Worm (Caenorhabditis elegans) whole organism, young adult: ENCODE measurements around the gene F47D12.3.
A peak's percentile ranks its signal among the peaks of the same experiment; 100 is the strongest.

Source experiments
- B0019.2 ChIP-seq: fragments of 200-800 bp; sonication (Bioruptor generic); conservative IDR thresholded peaks from 2 replicates; pipeline ENCODE4 v1.3.6; 2022; ENCODE audit warnings: missing genetic modification reagents, missing genetic modification characterization, missing compliant biosample characterization
- B0035.1 ChIP-seq: sonication (generic microtip); optimal IDR thresholded peaks from 2 replicates; lab custom pipeline; 2016; ENCODE audit warnings: missing genetic modification characterization, mild to moderate bottlenecking, missing compliant biosample characterization, missing genotype, missing genetic modification reagents
- B0261.1 ChIP-seq: sonication (generic microtip); optimal IDR thresholded peaks from 2 replicates; lab custom pipeline; 2016; ENCODE audit warnings: mild to moderate bottlenecking, missing genetic modification characterization, moderate library complexity, missing compliant biosample characterization
- C17E4.6 ChIP-seq: fragments of 200-800 bp; sonication (Bioruptor generic); IDR thresholded peaks from 2 replicates; pipeline ENCODE4 v1.3.6; 2022; ENCODE audit warnings: missing genetic modification reagents, missing genetic modification characterization, missing compliant biosample characterization
- D2030.7 ChIP-seq: fragments of 200-800 bp; sonication (Bioruptor generic); IDR thresholded peaks from 2 replicates; pipeline ENCODE4 v1.3.6; 2022; ENCODE audit warnings: missing genetic modification reagents, missing genetic modification characterization, missing compliant biosample characterization
- F23B12.7 ChIP-seq: sonication (generic microtip); optimal IDR thresholded peaks from 2 replicates; lab custom pipeline; 2017; ENCODE audit warnings: missing genetic modification characterization, mild to moderate bottlenecking, missing compliant biosample characterization, antibody characterized with exemption, moderate library complexity; ENCODE audit not compliant: insufficient read depth
- F33H1.4 ChIP-seq: fragments of 200-800 bp; sonication (Bioruptor generic); IDR thresholded peaks from 2 replicates; pipeline ENCODE4 v1.3.6; 2022; ENCODE audit warnings: missing genetic modification reagents, missing genetic modification characterization, missing compliant biosample characterization
- F57C9.4 ChIP-seq: sonication (generic microtip); optimal IDR thresholded peaks from 2 replicates; lab custom pipeline; 2017; ENCODE audit warnings: mild to moderate bottlenecking, missing genetic modification characterization, missing compliant biosample characterization
- Y53G8AR.9 ChIP-seq: fragments of 200-800 bp; sonication (Bioruptor generic); conservative IDR thresholded peaks from 2 replicates; pipeline ENCODE4 v1.3.6; 2022; ENCODE audit warnings: missing genetic modification reagents, missing genetic modification characterization, missing compliant biosample characterization
- atf-7 ChIP-seq: sonication (generic microtip); optimal IDR thresholded peaks from 2 replicates; lab custom pipeline; 2017; ENCODE audit warnings: mild to moderate bottlenecking, missing genetic modification characterization, missing compliant biosample characterization
- attf-6 ChIP-seq: fragments of 200-800 bp; sonication (Bioruptor generic); IDR thresholded peaks from 2 replicates; pipeline ENCODE4 v1.3.6; 2022; ENCODE audit warnings: missing genetic modification reagents, missing genetic modification characterization, missing compliant biosample characterization
- cebp-1 ChIP-seq, 2 experiments: fragments of 200-800 bp in 1 of 2; sonication (Bioruptor generic) in 1 of 2; sonication (generic microtip) in 1 of 2; IDR thresholded peaks in 1 of 2; optimal IDR thresholded peaks in 1 of 2; 2 replicates each; pipeline versions ENCODE4 v1.3.6 to Lab custom; 2017 to 2022; ENCODE audit warnings: missing compliant biosample characterization in 2 of 2, missing genetic modification characterization in 2 of 2, mild to moderate bottlenecking in 1 of 2, missing genetic modification reagents in 1 of 2, moderate library complexity in 1 of 2
- cebp-2 ChIP-seq: fragments of 200-800 bp; sonication (Bioruptor generic); IDR thresholded peaks from 2 replicates; pipeline ENCODE4 v1.3.6; 2022; ENCODE audit warnings: missing genetic modification characterization, missing compliant biosample characterization
- ceh-91 ChIP-seq: fragments of 200-800 bp; sonication (Bioruptor generic); IDR thresholded peaks from 2 replicates; pipeline ENCODE4 v1.3.6; 2022; ENCODE audit warnings: missing genetic modification reagents, missing genetic modification characterization, missing compliant biosample characterization
- dox-1 ChIP-seq: fragments of 200-800 bp; sonication (Bioruptor generic); IDR thresholded peaks from 2 replicates; pipeline ENCODE4 v1.3.6; 2022; ENCODE audit warnings: missing genetic modification reagents, missing genetic modification characterization, missing compliant biosample characterization
- egl-18 ChIP-seq: fragments of 200-800 bp; sonication (Bioruptor generic); IDR thresholded peaks from 2 replicates; pipeline ENCODE4 v1.3.6; 2022; ENCODE audit warnings: missing genetic modification reagents, missing genetic modification characterization, missing compliant biosample characterization
- egl-44 ChIP-seq: fragments of 200-800 bp; sonication (Bioruptor generic); IDR thresholded peaks from 2 replicates; pipeline ENCODE4 v1.3.6; 2022; ENCODE audit warnings: missing genetic modification reagents, missing genetic modification characterization, missing compliant biosample characterization
- ekl-4 ChIP-seq: fragments of 200-800 bp; sonication (Bioruptor generic); IDR thresholded peaks from 2 replicates; pipeline ENCODE4 v1.3.6; 2022; ENCODE audit warnings: missing genetic modification reagents, missing genetic modification characterization, missing compliant biosample characterization
- ets-4 ChIP-seq: fragments of 200-800 bp; sonication (Bioruptor generic); optimal IDR thresholded peaks from 2 replicates; lab custom pipeline; 2018; ENCODE audit warnings: mild to moderate bottlenecking, missing genetic modification characterization, missing compliant biosample characterization
- gei-17 ChIP-seq: fragments of 200-800 bp; sonication (Bioruptor generic); optimal IDR thresholded peaks from 2 replicates; lab custom pipeline; 2018; ENCODE audit warnings: mild to moderate bottlenecking, missing genetic modification characterization, missing compliant biosample characterization
- him-1 ChIP-seq: sonication (generic microtip); optimal IDR thresholded peaks from 2 replicates; lab custom pipeline; 2016; ENCODE audit warnings: missing genotype, missing genetic modification reagents, missing genetic modification characterization, missing compliant biosample characterization
- hmg-1.2 ChIP-seq: fragments of 200-800 bp; sonication (Bioruptor generic); IDR thresholded peaks from 2 replicates; pipeline ENCODE4 v1.3.6; 2022; ENCODE audit warnings: missing genetic modification reagents, missing genetic modification characterization, missing compliant biosample characterization
- hrde-1 ChIP-seq: sonication (generic microtip); optimal IDR thresholded peaks from 2 replicates; lab custom pipeline; 2016; ENCODE audit warnings: missing genetic modification characterization, mild to moderate bottlenecking, missing compliant biosample characterization, moderate library complexity, missing genotype, missing genetic modification reagents, borderline replicate concordance
- hsf-1 ChIP-seq: fragments of 200-800 bp; sonication (Bioruptor generic); IDR thresholded peaks from 2 replicates; pipeline ENCODE4 v1.3.6; 2022; ENCODE audit warnings: missing genetic modification reagents, missing genetic modification characterization, missing compliant biosample characterization
- lin-54 ChIP-seq: fragments of 200-800 bp; sonication (Bioruptor generic); optimal IDR thresholded peaks from 2 replicates; lab custom pipeline; 2018; ENCODE audit warnings: mild to moderate bottlenecking, missing genetic modification characterization, missing compliant biosample characterization
- lsl-1 ChIP-seq: fragments of 200-800 bp; sonication (Bioruptor generic); optimal IDR thresholded peaks from 2 replicates; lab custom pipeline; 2018; ENCODE audit warnings: mild to moderate bottlenecking, missing genetic modification characterization, moderate library complexity, missing compliant biosample characterization
- madf-8 ChIP-seq: fragments of 200-800 bp; sonication (Bioruptor generic); conservative IDR thresholded peaks from 2 replicates; pipeline ENCODE4 v1.3.6; 2022; ENCODE audit warnings: missing genetic modification reagents, missing genetic modification characterization, missing compliant biosample characterization
- mcd-1 ChIP-seq: fragments of 200-800 bp; sonication (Bioruptor generic); IDR thresholded peaks from 2 replicates; pipeline ENCODE4 v1.3.6; 2022; ENCODE audit warnings: missing genetic modification reagents, missing genetic modification characterization, missing compliant biosample characterization
- mes-4 ChIP-seq: sonication (generic microtip); optimal IDR thresholded peaks from 2 replicates; lab custom pipeline; 2016; ENCODE audit warnings: missing genotype, missing genetic modification characterization, missing compliant biosample characterization
- nfya-2 ChIP-seq: fragments of 200-800 bp; sonication (Bioruptor generic); IDR thresholded peaks from 2 replicates; pipeline ENCODE4 v1.3.6; 2022; ENCODE audit warnings: missing genetic modification reagents, missing genetic modification characterization, missing compliant biosample characterization
- nhr-80 ChIP-seq: sonication (generic microtip); optimal IDR thresholded peaks from 2 replicates; lab custom pipeline; 2016; ENCODE audit warnings: missing genetic modification characterization, missing compliant biosample characterization
- pbrm-1 ChIP-seq: fragments of 200-800 bp; sonication (Bioruptor generic); IDR thresholded peaks from 2 replicates; pipeline ENCODE4 v1.3.6; 2022; ENCODE audit warnings: missing genetic modification reagents, missing genetic modification characterization, missing compliant biosample characterization
- rcor-1 ChIP-seq: fragments of 200-800 bp; sonication (Bioruptor generic); IDR thresholded peaks from 2 replicates; pipeline ENCODE4 v1.3.6; 2022; ENCODE audit warnings: missing genetic modification reagents, missing genetic modification characterization, missing compliant biosample characterization
- rpc-1 ChIP-seq, 2 experiments: fragments of 150-350 bp in 1 of 2; sonication (generic microtip) in 1 of 2; optimal IDR thresholded peaks; 2 replicates each; lab custom pipeline; 2014 to 2018; ENCODE audit warnings: missing biosample characterization in 1 of 2, missing genetic modification characterization in 1 of 2, missing genetic modification reagents in 1 of 2, missing genotype in 1 of 2
- sea-2 ChIP-seq: fragments of 200-800 bp; sonication (Bioruptor generic); IDR thresholded peaks from 2 replicates; pipeline ENCODE4 v1.3.6; 2022; ENCODE audit warnings: missing genetic modification characterization, missing compliant biosample characterization
- snpc-1.1 ChIP-seq: sonication (generic microtip); optimal IDR thresholded peaks from 2 replicates; lab custom pipeline; 2017; ENCODE audit warnings: missing genetic modification characterization, mild to moderate bottlenecking, missing compliant biosample characterization, antibody characterized with exemption, moderate library complexity, missing genotype, missing genetic modification reagents; ENCODE audit not compliant: insufficient read depth
- snpc-4 ChIP-seq, 5 experiments: fragments of 150-350 bp in 1 of 5; sonication (generic microtip) in 4 of 5; optimal IDR thresholded peaks; 2 replicates each; lab custom pipeline; 2014 to 2018; ENCODE audit warnings: missing genetic modification characterization in 5 of 5, missing biosample characterization in 3 of 5, antibody characterized with exemption in 2 of 5, mild to moderate bottlenecking in 2 of 5, missing compliant biosample characterization in 2 of 5, missing genotype in 2 of 5, moderate library complexity in 2 of 5, missing genetic modification reagents in 1 of 5
- tbx-9 ChIP-seq: sonication (generic microtip); optimal IDR thresholded peaks from 2 replicates; lab custom pipeline; 2016; ENCODE audit warnings: borderline replicate concordance, missing genetic modification characterization, inconsistent platforms, missing compliant biosample characterization
- xnd-1 ChIP-seq: sonication (generic microtip); optimal IDR thresholded peaks from 2 replicates; lab custom pipeline; 2016; ENCODE audit warnings: missing genotype, missing genetic modification reagents, missing genetic modification characterization, missing compliant biosample characterization
- ztf-18 ChIP-seq: sonication (generic microtip); optimal IDR thresholded peaks from 2 replicates; lab custom pipeline; 2016; ENCODE audit warnings: missing genotype, mild to moderate bottlenecking, missing genetic modification characterization, missing compliant biosample characterization
- ztf-22 ChIP-seq: fragments of 200-800 bp; sonication (Bioruptor generic); optimal IDR thresholded peaks from 2 replicates; lab custom pipeline; 2018; ENCODE audit warnings: mild to moderate bottlenecking, missing genetic modification characterization, moderate library complexity, missing compliant biosample characterization
- ztf-25 ChIP-seq: fragments of 200-800 bp; sonication (Bioruptor generic); IDR thresholded peaks from 2 replicates; pipeline ENCODE4 v1.3.6; 2022; ENCODE audit warnings: missing genetic modification reagents, missing genetic modification characterization, missing compliant biosample characterization
- ztf-28 ChIP-seq: fragments of 200-800 bp; sonication (Bioruptor generic); IDR thresholded peaks from 2 replicates; pipeline ENCODE4 v1.3.6; 2022; ENCODE audit warnings: missing genetic modification reagents, missing genetic modification characterization, missing compliant biosample characterization
- ztf-3 ChIP-seq: fragments of 200-800 bp; sonication (Bioruptor generic); optimal IDR thresholded peaks from 2 replicates; lab custom pipeline; 2018; ENCODE audit warnings: mild to moderate bottlenecking, missing genetic modification characterization, missing compliant biosample characterization

Gene F47D12.3

ce11 chrIII:6278301-6278827, 19.9 kb upstream of the F47D12.3 start, which contains the start of gene C18F10.7 (continued):
- TF ChIP-seq egl-18: no peak
- no peak for TF ChIP-seq F23B12.7
- TF ChIP-seq pbrm-1 (GFP tag; lab: Robert Waterston, UW): peak; percentile 60; the same call in 1 of the 2 replicates
- peak; percentile 54; the same call in 1 of the 2 replicates for TF ChIP-seq cebp-1 (GFP tag; IDR thresholded peaks at IDR 0.05; lab: Robert Waterston, UW)
- peak; percentile 86 for TF ChIP-seq cebp-1 (tag; optimal IDR thresholded peaks at IDR 0.05; lab: Kevin White, UChicago)
- peak; percentile 33 for TF ChIP-seq ztf-18 (tag; lab: Kevin White, UChicago)
- peak; percentile 60 for TF ChIP-seq lin-54 (GFP tag; lab: Kevin White, UChicago)
- TF ChIP-seq dox-1 (GFP tag; lab: Robert Waterston, UW): peak; percentile 82
- TF ChIP-seq rpc-1 (optimal IDR thresholded peaks at IDR 0.05; lab: Kevin White, UChicago): no peak
- no peak for TF ChIP-seq rpc-1 (tag; optimal IDR thresholded peaks at IDR 0.05; lab: Kevin White, UChicago)
- peak; percentile 8 for TF ChIP-seq nhr-80
- no peak for TF ChIP-seq tbx-9
- TF ChIP-seq ztf-25: no peak
- TF ChIP-seq atf-7: no peak
- TF ChIP-seq Y53G8AR.9 (GFP tag; lab: Robert Waterston, UW): peak; percentile 42; the same call in 1 of the 2 replicates
- no peak for TF ChIP-seq C17E4.6 (GFP tag; lab: Robert Waterston, UW)
- no peak for TF ChIP-seq snpc-4 (GFP tag; optimal IDR thresholded peaks at IDR 0.05; lab: Kevin White, UChicago)
- peak in 2 of 4 experiments; percentile 9 to 39 for TF ChIP-seq snpc-4 (tag; optimal IDR thresholded peaks at IDR 0.05; lab: Kevin White, UChicago)
- TF ChIP-seq hsf-1 (GFP tag; lab: Robert Waterston, UW): peak; percentile 62
- 0 out of 2 replicates have a peak, but pooled peaks have one; percentile 48 for TF ChIP-seq ekl-4 (GFP tag; lab: Robert Waterston, UW)
- no peak for TF ChIP-seq mes-4 (tag; lab: Kevin White, UChicago)
- TF ChIP-seq B0035.1 (tag; lab: Kevin White, UChicago): no peak
- no peak for TF ChIP-seq B0019.2
- TF ChIP-seq ets-4 (GFP tag; lab: Kevin White, UChicago): no peak
- TF ChIP-seq snpc-1.1: no peak
- peak; percentile 20; the same call in 1 of the 2 replicates for TF ChIP-seq madf-8 (GFP tag; lab: Robert Waterston, UW)
- no peak for TF ChIP-seq cebp-2
- TF ChIP-seq D2030.7 (GFP tag; lab: Robert Waterston, UW): peak; percentile 58
- TF ChIP-seq him-1 (tag; lab: Kevin White, UChicago): peak; percentile 2

- TF ChIP-seq ceh-91: no peak
- TF ChIP-seq ztf-28 (GFP tag; lab: Robert Waterston, UW): no peak
- TF ChIP-seq attf-6 (GFP tag; lab: Robert Waterston, UW): no peak
- TF ChIP-seq F33H1.4 (GFP tag; lab: Robert Waterston, UW): no peak
- no peak for TF ChIP-seq mcd-1 (GFP tag; lab: Robert Waterston, UW)
- TF ChIP-seq hmg-1.2 (GFP tag; lab: Robert Waterston, UW): peak; percentile 20; the same call in 1 of the 2 replicates
- TF ChIP-seq atf-7: peak; percentile 3
- TF ChIP-seq ztf-22 (GFP tag; lab: Kevin White, UChicago): no peak
- no peak for TF ChIP-seq xnd-1 (tag; lab: Kevin White, UChicago)
These were observed 18.8 kb upstream of the F47D12.3 start for ce11 chrIII:6279453-6279852.

ce11 chrIII:6280070-6280596, 18.1 kb upstream of the F47D12.3 start, which contains the start of gene hmg-1.2:
Gene hmg-1.2 (plus strand): TSS chrIII:6280380.
- TF ChIP-seq ztf-3 (GFP tag; lab: Kevin White, UChicago) (no peak), hrde-1 (no peak), nfya-2 (GFP tag; lab: Robert Waterston, UW) (no peak), ztf-25 (no peak), dox-1 (GFP tag; lab: Robert Waterston, UW) (peak; percentile 73), gei-17 (GFP tag; lab: Kevin White, UChicago) (peak; percentile 67), ztf-22 (GFP tag; lab: Kevin White, UChicago) (peak; percentile 12), sea-2 (GFP tag; lab: Robert Waterston, UW) (no peak), egl-44 (no peak), F57C9.4 (tag; lab: Kevin White, UChicago) (no peak), lsl-1 (GFP tag; lab: Kevin White, UChicago) (no peak), rcor-1 (peak; percentile 47; the same call in 1 of the 2 replicates), B0261.1 (tag; lab: Kevin White, UChicago) (no peak)
